Worm (Caenorhabditis elegans): ENCODE measurements around the gene T01B7.13.
A peak's percentile ranks its signal among the peaks of the same experiment; 100 is the strongest.

DNA sequence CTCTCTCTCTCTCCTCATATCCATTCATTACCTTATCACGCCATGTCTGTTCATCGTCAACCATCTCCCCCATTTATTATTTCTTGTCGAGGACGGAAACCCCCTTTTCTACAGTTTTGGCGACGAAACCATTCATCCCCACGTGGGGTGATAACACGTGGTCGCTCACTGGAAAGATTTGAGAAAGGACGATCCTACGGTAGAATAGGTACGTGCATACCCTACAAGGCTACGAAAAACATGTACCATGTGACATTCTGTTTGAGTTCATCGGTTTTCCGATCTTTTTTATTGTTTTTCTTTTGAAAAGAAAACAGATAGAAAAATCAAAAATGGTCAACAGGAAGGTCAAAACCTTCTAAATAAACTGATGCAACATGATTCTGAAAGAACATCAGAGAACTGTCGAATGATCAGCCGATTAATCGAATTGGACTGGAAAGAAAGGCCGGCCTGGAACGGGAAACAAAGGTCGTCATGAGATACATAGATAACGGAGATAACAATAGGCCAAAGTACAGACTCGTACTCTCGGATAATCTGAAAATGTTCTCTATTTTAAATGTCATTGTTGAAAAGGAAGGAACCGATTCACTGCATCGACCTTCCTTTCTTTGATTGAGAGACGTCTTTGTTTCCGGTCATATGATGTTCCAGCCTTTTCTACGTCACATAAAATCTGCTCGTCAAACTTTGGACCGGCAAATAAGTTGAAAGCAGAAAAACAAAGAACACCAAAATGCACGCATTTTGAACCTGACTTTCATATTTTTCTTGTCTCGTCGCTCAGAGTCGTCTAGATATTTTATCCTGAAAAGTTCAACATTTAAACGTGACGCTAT, 27.0 kb downstream of the T01B7.13 start:
- TF ChIP-seq nhr-12 (tag; optimal IDR thresholded peaks at IDR 0.05) (no peak), nhr-76 (tag; optimal IDR thresholded peaks at IDR 0.05) (no peak), ceh-63 (GFP tag; optimal IDR thresholded peaks at IDR 0.05) (no peak), ztf-11 (tag; optimal IDR thresholded peaks at IDR 0.05) (no peak), alr-1 (tag; optimal IDR thresholded peaks at IDR 0.05; ENCODE audit: borderline replicate concordance) (no peak), ztf-4 (tag; optimal IDR thresholded peaks at IDR 0.05) (peak; percentile 55), nhr-237 (tag; optimal IDR thresholded peaks at IDR 0.05) (no peak), unc-62 (GFP tag; optimal IDR thresholded peaks at IDR 0.05) (no peak), sox-4 (tag; optimal IDR thresholded peaks at IDR 0.05) (no peak)

Data from whole organism, L1 larva.